Worm (Caenorhabditis elegans) whole organism, L3 larva: ENCODE measurements around the gene F11E6.10.
A peak's percentile ranks its signal among the peaks of the same experiment; 100 is the strongest.

Experiments
- aly-2 ChIP-seq: fragments of 150-350 bp; optimal IDR thresholded peaks from 2 replicates; lab custom pipeline; 2014; ENCODE audit warnings: missing biosample characterization, missing genetic modification characterization
- lin-39 ChIP-seq: fragments of 150-350 bp; optimal IDR thresholded peaks from 2 replicates; lab custom pipeline; 2018; ENCODE audit warnings: missing biosample characterization, missing genetic modification reagents, missing genetic modification characterization
- nfya-1 ChIP-seq: sonication (generic microtip); optimal IDR thresholded peaks from 2 replicates; lab custom pipeline; 2017; ENCODE audit warnings: missing genetic modification characterization, mild to moderate bottlenecking, missing compliant biosample characterization, antibody characterized with exemption, moderate library complexity; ENCODE audit not compliant: insufficient read depth
- nhr-23 ChIP-seq: fragments of 150-350 bp; optimal IDR thresholded peaks from 2 replicates; lab custom pipeline; 2014; ENCODE audit warnings: missing biosample characterization, missing genetic modification reagents, missing genetic modification characterization
- nhr-28 ChIP-seq: fragments of 150-350 bp; optimal IDR thresholded peaks from 2 replicates; lab custom pipeline; 2014; ENCODE audit warnings: missing biosample characterization, missing genetic modification characterization
- pha-4 ChIP-seq: fragments of 150-350 bp; optimal IDR thresholded peaks from 2 replicates; lab custom pipeline; 2014; ENCODE audit warnings: missing biosample characterization, missing genetic modification reagents, missing genetic modification characterization
- sea-2 ChIP-seq: fragments of 150-350 bp; sonication (generic microtip); optimal IDR thresholded peaks from 4 replicates; lab custom pipeline; 2014; ENCODE audit warnings: missing biosample characterization, missing genetic modification reagents, missing genetic modification characterization
- zag-1 ChIP-seq: fragments of 150-350 bp; optimal IDR thresholded peaks from 2 replicates; lab custom pipeline; 2014; ENCODE audit warnings: missing biosample characterization, missing genetic modification characterization

DNA sequence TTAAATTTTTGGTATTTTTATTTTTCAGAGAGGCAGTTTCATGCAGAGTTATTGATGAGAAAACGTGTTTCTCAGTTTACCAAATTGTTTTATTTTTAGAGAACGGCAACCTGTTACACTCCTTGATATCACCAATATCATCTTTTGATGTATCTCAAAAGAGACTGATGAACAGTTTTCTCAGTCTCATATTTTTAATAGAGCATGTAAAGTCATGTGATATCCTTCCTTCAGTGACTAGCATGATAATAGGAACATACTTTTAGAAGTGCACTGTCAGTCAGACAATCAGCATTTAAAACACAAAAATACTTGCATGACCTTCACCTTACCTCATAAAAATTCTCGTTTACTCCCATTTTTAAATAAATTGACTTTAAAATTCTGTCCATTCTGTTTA lies 20.5 kb downstream of the F11E6.10 start, which contains the start of gene F11E6.11:
- no peak for TF ChIP-seq nhr-28 (tag; lab: Kevin White, UChicago)
- no peak for TF ChIP-seq sea-2
- no peak for TF ChIP-seq lin-39 (tag; lab: Kevin White, UChicago)
- TF ChIP-seq pha-4 (tag; lab: Kevin White, UChicago): no peak
- TF ChIP-seq zag-1: no peak
- TF ChIP-seq aly-2: no peak
- TF ChIP-seq nfya-1 (tag; lab: Kevin White, UChicago): no peak
- TF ChIP-seq nhr-23 (tag; lab: Kevin White, UChicago): peak; percentile 15
